Worm (Caenorhabditis elegans) whole organism, young adult: Measurements from ENCODE around the gene snf-10.

ENCODE experiments used
- C17E4.6 ChIP-seq: fragments of 200-800 bp; sonication (Bioruptor generic); IDR thresholded peaks from 2 replicates; pipeline ENCODE4 v1.3.6; 2022; ENCODE audit warnings: missing genetic modification reagents, missing genetic modification characterization, missing compliant biosample characterization
- attf-5 ChIP-seq: fragments of 200-800 bp; sonication (Bioruptor generic); optimal IDR thresholded peaks from 2 replicates; lab custom pipeline; 2018; ENCODE audit warnings: mild to moderate bottlenecking, missing genetic modification characterization, missing compliant biosample characterization
- ets-4 ChIP-seq: fragments of 200-800 bp; sonication (Bioruptor generic); optimal IDR thresholded peaks from 2 replicates; lab custom pipeline; 2018; ENCODE audit warnings: mild to moderate bottlenecking, missing genetic modification characterization, missing compliant biosample characterization
- lin-26 ChIP-seq: fragments of 200-800 bp; sonication (Bioruptor generic); IDR thresholded peaks from 2 replicates; pipeline ENCODE4 v1.3.6; 2022; ENCODE audit warnings: missing genetic modification reagents, missing genetic modification characterization, missing compliant biosample characterization
- ztf-18 ChIP-seq: sonication (generic microtip); optimal IDR thresholded peaks from 2 replicates; lab custom pipeline; 2016; ENCODE audit warnings: missing genotype, mild to moderate bottlenecking, missing genetic modification characterization, missing compliant biosample characterization

DNA sequence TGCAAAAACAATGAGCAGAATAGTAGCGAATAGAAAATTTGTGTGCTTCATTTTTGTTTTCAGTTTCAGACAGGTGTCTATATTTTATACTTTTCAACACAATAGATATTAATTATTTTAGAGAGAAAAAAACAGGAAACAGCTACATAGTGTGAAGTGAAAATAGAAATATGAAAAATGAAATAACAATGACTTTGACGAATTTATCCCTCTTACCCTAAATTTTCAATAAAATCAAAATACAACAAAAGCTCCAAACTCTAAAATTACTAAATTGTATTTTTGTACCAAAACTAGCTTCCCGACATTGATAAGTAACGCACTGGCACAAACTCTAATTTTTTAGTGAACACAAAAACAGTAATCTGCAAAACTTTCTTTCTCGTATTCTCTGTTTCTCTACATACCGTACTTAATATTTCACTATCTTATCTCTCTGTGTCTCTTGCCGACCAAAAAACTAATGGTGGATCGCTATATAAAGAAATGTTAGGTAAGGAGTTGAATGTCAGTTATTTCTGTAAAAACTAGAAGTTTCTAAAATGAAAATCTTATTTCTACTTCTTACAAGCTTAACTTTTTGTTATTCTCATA is 45.4 kb downstream of the snf-10 start, which contains the start of the genes col-151 and ugt-1:
- TF ChIP-seq ets-4 (GFP tag; lab: Kevin White, UChicago): no peak
- TF ChIP-seq lin-26 (GFP tag; lab: Robert Waterston, UW): no peak
- TF ChIP-seq C17E4.6 (GFP tag; lab: Robert Waterston, UW): no peak
- TF ChIP-seq attf-5 (GFP tag; lab: Kevin White, UChicago): no peak
- no peak for TF ChIP-seq ztf-18 (tag; lab: Kevin White, UChicago)
